Fruit fly (Drosophila melanogaster): ENCODE results near the gene ymp.
A peak's percentile ranks its signal among the peaks of the same experiment; 100 is the strongest.

Gene ymp

dm6 chr3R:25631079-25631478, 22.2 kb upstream of the ymp start (continued):
- TF ChIP-seq da (GFP tag; optimal IDR thresholded peaks at IDR 0.05) (no peak), CG33557 (GFP tag; optimal IDR thresholded peaks at IDR 0.05) (peak; percentile 5), Hr78 (GFP tag; optimal IDR thresholded peaks at IDR 0.05) (no peak), CG6254 (GFP tag; optimal IDR thresholded peaks at IDR 0.05) (peak; percentile 27), CG11247 (GFP tag; IDR thresholded peaks at IDR 0.05) (peak; percentile 49; the same call in 1 of the 2 replicates), Neu2 (GFP tag; optimal IDR thresholded peaks at IDR 0.05; ENCODE audit: borderline replicate concordance) (no peak), D19B (GFP tag; optimal IDR thresholded peaks at IDR 0.05) (no peak), Fer2 (tag; optimal IDR thresholded peaks at IDR 0.05) (peak; percentile 37), CG32772 (GFP tag; IDR thresholded peaks at IDR 0.05) (peak; percentile 77), Sry-β (GFP tag; optimal IDR thresholded peaks at IDR 0.05) (no peak), gcm (GFP tag; optimal IDR thresholded peaks at IDR 0.05) (peak; percentile 44), bsh (GFP tag; optimal IDR thresholded peaks at IDR 0.05) (peak in 1 of 2 experiments; percentile 84), CG17568 (GFP tag; optimal IDR thresholded peaks at IDR 0.05) (peak; percentile 41), H2.0 (GFP tag; IDR thresholded peaks at IDR 0.05) (peak; percentile 70), CG11504 (tag; optimal IDR thresholded peaks at IDR 0.05) (peak; percentile 76), tup (GFP tag; optimal IDR thresholded peaks at IDR 0.05) (peak; percentile 21), CG2120 (GFP tag; optimal IDR thresholded peaks at IDR 0.05) (peak; percentile 73), Doc2 (GFP tag; IDR thresholded peaks at IDR 0.05) (no peak), otp (GFP tag; IDR thresholded peaks at IDR 0.05) (peak; percentile 49; the same call in 1 of the 3 replicates), CG4820 (GFP tag; optimal IDR thresholded peaks at IDR 0.05) (peak; percentile 67), CG10431 (GFP tag; optimal IDR thresholded peaks at IDR 0.05) (peak; percentile 23), hth (optimal IDR thresholded peaks at IDR 0.05) (no peak), CG4424 (GFP tag; optimal IDR thresholded peaks at IDR 0.05) (peak; percentile 61), CG1602 (GFP tag; optimal IDR thresholded peaks at IDR 0.05) (peak; percentile 58), eyg (GFP tag; optimal IDR thresholded peaks at IDR 0.05) (peak; percentile 14), CG5180 (GFP tag; optimal IDR thresholded peaks at IDR 0.05) (peak; percentile 56), slou (GFP tag; optimal IDR thresholded peaks at IDR 0.05) (peak; percentile 17), hkb (optimal IDR thresholded peaks at IDR 0.05) (no peak), hkb (GFP tag; IDR thresholded peaks at IDR 0.05) (peak; percentile 81), pho (GFP tag; optimal IDR thresholded peaks at IDR 0.05) (peak; percentile 58), ato (GFP tag; IDR thresholded peaks at IDR 0.05; ENCODE audit: partially characterized antibody) (no peak), tin (GFP tag; optimal IDR thresholded peaks at IDR 0.05) (peak; percentile 66), esg (GFP tag; conservative IDR thresholded peaks at IDR 0.05) (peak; percentile 75), oc (tag; optimal IDR thresholded peaks at IDR 0.05) (peak; percentile 45), CG2116 (GFP tag; optimal IDR thresholded peaks at IDR 0.05) (no peak), sisA (GFP tag; IDR thresholded peaks at IDR 0.05) (peak; percentile 79), aop (GFP tag; IDR thresholded peaks at IDR 0.05) (no peak), CG14965 (GFP tag; optimal IDR thresholded peaks at IDR 0.05; ENCODE audit: borderline replicate concordance) (peak; percentile 26), en (GFP tag; optimal IDR thresholded peaks at IDR 0.05) (peak; percentile 28), CG8388 (GFP tag; optimal IDR thresholded peaks at IDR 0.05) (peak; percentile 59), CG9876 (GFP tag; optimal IDR thresholded peaks at IDR 0.05) (no peak), bcd (GFP tag; optimal IDR thresholded peaks at IDR 0.05) (peak; percentile 72), CG8089 (GFP tag; optimal IDR thresholded peaks at IDR 0.05) (peak; percentile 23), Asciz (GFP tag; optimal IDR thresholded peaks at IDR 0.05) (peak; percentile 62), gsb-n (tag; optimal IDR thresholded peaks at IDR 0.05) (peak; percentile 41), CG12769 (tag; optimal IDR thresholded peaks at IDR 0.05) (peak; percentile 37), danr (GFP tag; IDR thresholded peaks at IDR 0.05) (peak; percentile 71), CG11085 (GFP tag; IDR thresholded peaks at IDR 0.05) (peak; percentile 44; the same call in 1 of the 2 replicates), Opbp (GFP tag; IDR thresholded peaks at IDR 0.05; ENCODE audit: partially characterized antibody) (no peak), phol (tag; optimal IDR thresholded peaks at IDR 0.05) (peak; percentile 64), CG12155 (GFP tag; optimal IDR thresholded peaks at IDR 0.05) (peak; percentile 11)

Measured in whole organism, embryonic.